Fruit fly (Drosophila melanogaster): ENCODE data around the gene ex.

ex gene

DNA sequence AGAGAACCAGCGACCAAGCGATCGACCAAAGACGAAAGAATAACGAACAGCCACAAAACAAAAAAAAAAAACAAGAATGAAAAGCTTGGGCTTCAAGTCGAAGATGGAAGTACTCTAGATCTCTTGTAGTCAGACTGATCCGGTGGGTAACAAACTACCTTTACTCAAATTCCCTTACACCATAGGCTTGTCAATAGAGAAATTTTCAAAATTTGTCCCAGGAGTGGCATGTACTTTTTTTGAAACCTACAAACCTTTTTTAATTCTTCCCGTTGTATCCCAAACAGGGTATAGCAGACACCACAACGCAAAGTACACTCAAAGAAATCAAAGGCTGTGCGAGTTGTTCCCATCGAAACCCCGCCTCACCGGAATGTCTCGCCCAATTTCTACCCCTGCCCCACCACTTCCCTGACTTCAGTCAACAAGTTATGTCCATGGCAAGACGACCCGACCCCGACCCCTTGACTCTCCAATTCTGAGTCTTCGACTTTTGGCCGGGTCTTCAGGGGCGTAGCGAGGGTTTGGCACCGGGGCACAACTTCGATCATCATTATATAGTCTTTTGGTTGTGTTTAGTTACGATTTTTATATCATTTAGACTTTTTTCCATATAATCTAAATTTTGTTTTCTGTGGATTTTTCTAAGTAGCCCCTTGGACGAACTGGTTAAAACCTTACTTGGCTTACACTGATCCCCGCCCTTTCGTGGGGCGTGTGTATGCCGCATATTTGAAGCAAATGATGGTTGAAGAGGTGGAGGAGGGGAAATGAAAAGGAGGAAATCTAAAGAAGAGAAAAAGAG, 1.1 kb upstream of the ex start:
- TF ChIP-seq CHES-1-like (GFP tag; optimal IDR thresholded peaks at IDR 0.05) (peak; percentile 35), CG7745 (tag; optimal IDR thresholded peaks at IDR 0.05) (no peak), Dll (GFP tag; IDR thresholded peaks at IDR 0.05; ENCODE audit: partially characterized antibody) (no peak), H15 (GFP tag; IDR thresholded peaks at IDR 0.05) (0 out of 3 replicates have a peak, but pooled peaks have one; percentile 31), bcd (GFP tag; optimal IDR thresholded peaks at IDR 0.05) (peak; percentile 51), oc (tag; optimal IDR thresholded peaks at IDR 0.05) (peak; percentile 50), mam (GFP tag; optimal IDR thresholded peaks at IDR 0.05) (peak; percentile 61), CG2116 (GFP tag; optimal IDR thresholded peaks at IDR 0.05) (no peak), CG17186 (GFP tag; optimal IDR thresholded peaks at IDR 0.05) (no peak), Xrp1 (GFP tag; IDR thresholded peaks at IDR 0.05) (peak; percentile 84), CG12659 (GFP tag; optimal IDR thresholded peaks at IDR 0.05) (no peak), zfh2 (GFP tag; optimal IDR thresholded peaks at IDR 0.05) (peak; percentile 43), Oli (tag; optimal IDR thresholded peaks at IDR 0.05) (peak; percentile 8), CkIIα-i1 (GFP tag; IDR thresholded peaks at IDR 0.05) (no peak), CG4282 (GFP tag; optimal IDR thresholded peaks at IDR 0.05) (no peak), btn (GFP tag; optimal IDR thresholded peaks at IDR 0.05) (no peak), pita (GFP tag; optimal IDR thresholded peaks at IDR 0.05) (no peak), sqz (GFP tag; optimal IDR thresholded peaks at IDR 0.05) (peak; percentile 50), ewg (GFP tag; optimal IDR thresholded peaks at IDR 0.05) (peak; percentile 20), CTCF (GFP tag; optimal IDR thresholded peaks at IDR 0.05) (no peak), her (GFP tag; optimal IDR thresholded peaks at IDR 0.05) (peak; percentile 45), Xbp1 (GFP tag; optimal IDR thresholded peaks at IDR 0.05) (peak; percentile 51), CG10654 (GFP tag; optimal IDR thresholded peaks at IDR 0.05) (peak; percentile 19), psq (GFP tag; optimal IDR thresholded peaks at IDR 0.05) (peak; percentile 24), CG8765 (GFP tag; IDR thresholded peaks at IDR 0.05) (peak; percentile 56; the same call in 1 of the 2 replicates), schlank (tag; optimal IDR thresholded peaks at IDR 0.05) (no peak), Trl (optimal IDR thresholded peaks at IDR 0.05) (no peak), Trl (GFP tag; optimal IDR thresholded peaks at IDR 0.05) (peak; percentile 38), GATAe (GFP tag; conservative IDR thresholded peaks at IDR 0.05) (no peak), CG3281 (GFP tag; optimal IDR thresholded peaks at IDR 0.05) (peak; percentile 47), dan (GFP tag; IDR thresholded peaks at IDR 0.05) (0 out of 2 replicates have a peak, but pooled peaks have one; percentile 45), kni (GFP tag; optimal IDR thresholded peaks at IDR 0.05) (peak; percentile 62), jing (GFP tag; optimal IDR thresholded peaks at IDR 0.05) (peak; percentile 1), gcm (GFP tag; optimal IDR thresholded peaks at IDR 0.05) (no peak), maf-S (GFP tag; optimal IDR thresholded peaks at IDR 0.05) (no peak), CG14441 (GFP tag; IDR thresholded peaks at IDR 0.05) (no peak), CG18764 (GFP tag; optimal IDR thresholded peaks at IDR 0.05) (peak; percentile 16), Aef1 (GFP tag; IDR thresholded peaks at IDR 0.05) (peak; percentile 42; the same call in 2 of the 3 replicates), en (GFP tag; optimal IDR thresholded peaks at IDR 0.05) (no peak), ERR (GFP tag; optimal IDR thresholded peaks at IDR 0.05) (peak; percentile 38), CG9817 (tag; optimal IDR thresholded peaks at IDR 0.05) (no peak), MTF-1 (GFP tag; optimal IDR thresholded peaks at IDR 0.05; ENCODE audit: borderline replicate concordance) (no peak), CG13624 (GFP tag; optimal IDR thresholded peaks at IDR 0.05) (peak; percentile 42), CG6813 (GFP tag; optimal IDR thresholded peaks at IDR 0.05) (no peak), CG15479 (GFP tag; optimal IDR thresholded peaks at IDR 0.05) (no peak), corto (GFP tag; optimal IDR thresholded peaks at IDR 0.05) (peak; percentile 79), fd3F (GFP tag; optimal IDR thresholded peaks at IDR 0.05) (no peak), Med (GFP tag) (peak; percentile 91), Hand (GFP tag; optimal IDR thresholded peaks at IDR 0.05) (no peak), E2f1 (GFP tag; IDR thresholded peaks at IDR 0.05) (peak; percentile 21; the same call in 1 of the 2 replicates)
